Fruit fly (Drosophila melanogaster) ovary, adult (tissue): ENCODE data around the gene CG4022.

ENCODE experiments used
- CG17801 ChIP-seq: fragments of 200-800 bp; optimal IDR thresholded peaks from 2 replicates; lab custom pipeline; 2019; ENCODE audit warnings: missing biosample characterization, mild to moderate bottlenecking, missing genetic modification characterization, moderate library complexity; ENCODE audit not compliant: partially characterized antibody

The CG4022 gene

DNA sequence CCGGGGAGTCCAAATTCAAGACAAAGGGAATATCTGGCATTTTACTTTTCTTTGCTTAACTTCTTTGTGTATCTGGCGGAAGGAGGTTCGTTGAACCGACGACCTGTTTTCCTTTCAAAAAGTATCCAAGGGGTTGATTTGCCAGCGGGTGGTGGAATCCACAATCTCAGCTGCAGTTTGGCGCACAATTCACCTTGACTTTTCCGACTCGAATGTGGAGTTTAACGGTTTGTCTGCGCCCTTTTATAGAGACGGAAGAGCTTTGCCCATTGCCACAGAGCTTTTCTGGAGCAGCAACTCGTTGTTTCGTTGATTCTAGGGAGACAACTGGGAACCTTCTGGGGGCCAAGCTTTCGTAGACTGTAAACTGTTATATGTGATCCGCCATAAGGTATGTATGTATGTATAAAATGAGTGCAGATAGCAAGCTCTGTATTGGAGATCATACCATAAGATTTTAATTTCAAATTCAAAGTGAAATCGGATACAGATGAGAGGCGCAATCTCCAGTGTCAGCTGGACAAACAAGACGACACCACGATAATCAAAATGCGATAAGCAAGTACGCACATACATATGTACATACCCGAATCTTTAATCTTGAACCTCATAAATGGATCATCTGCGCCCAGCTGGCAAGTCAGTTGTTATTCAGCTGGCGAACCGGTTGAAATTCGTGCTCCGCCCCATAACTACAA lies 38.2 kb downstream of the CG4022 start, which contains the start of the genes Hsp67Bc, CG4456 and Hsp22:
Gene Hsp67Bc (minus strand): TSS at position 220 of the 698 bp plus-strand sequence.
Gene CG4456 (plus strand): TSS at position 445 of the 698 bp plus-strand sequence.
Gene Hsp22 (plus strand): TSS at position 654 of the 698 bp plus-strand sequence.
- TF ChIP-seq CG17801: no peak

DNA sequence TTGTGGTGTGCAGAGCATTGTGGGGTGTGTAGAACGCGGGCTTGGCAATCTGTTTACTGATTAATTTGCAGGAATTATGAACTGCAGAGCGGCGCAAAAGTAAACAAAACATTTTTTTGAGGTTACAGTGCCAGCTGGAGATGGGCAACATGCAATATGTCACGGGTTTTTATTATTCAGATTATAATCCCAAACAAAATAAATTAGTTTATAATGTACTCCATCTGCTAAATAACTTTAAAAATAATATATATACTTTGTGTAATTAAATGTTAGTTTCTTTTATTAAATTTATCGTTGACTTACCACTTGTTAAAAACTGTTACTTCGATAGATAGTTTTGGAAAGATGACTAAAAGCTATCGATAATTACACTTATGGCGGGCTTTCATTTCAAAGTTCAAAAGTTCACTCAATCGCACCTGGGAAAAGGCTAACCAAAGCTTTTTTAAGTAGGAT lies 39.7 kb downstream of the CG4022 start, which contains the start of gene Fdx1:
Gene Fdx1 (minus strand): TSS at position 332 of the 459 bp plus-strand sequence.
- peak; percentile 64 for TF ChIP-seq CG17801

dm6 chr3L:9368665-9369064 lies 42.0 kb downstream of the CG4022 start:
- no peak for TF ChIP-seq CG17801

- TF ChIP-seq CG17801: peak; percentile 78
Observed at dm6 chr3L:9367431-9367867, 43.2 kb downstream of the CG4022 start.

- TF ChIP-seq CG17801: no peak
Observed at dm6 chr3L:9366850-9367430, 43.7 kb downstream of the CG4022 start, which contains the start of the genes Klp67A and CG4452. Klp67A (minus strand) TSS chr3L:9367046. CG4452 (plus strand) TSS chr3L:9367377.

dm6 chr3L:9364131-9364530 lies 46.5 kb downstream of the CG4022 start, which contains the start of gene mRRF1:
mRRF1 (plus strand) TSS chr3L:9364350.
- no peak for TF ChIP-seq CG17801

DNA sequence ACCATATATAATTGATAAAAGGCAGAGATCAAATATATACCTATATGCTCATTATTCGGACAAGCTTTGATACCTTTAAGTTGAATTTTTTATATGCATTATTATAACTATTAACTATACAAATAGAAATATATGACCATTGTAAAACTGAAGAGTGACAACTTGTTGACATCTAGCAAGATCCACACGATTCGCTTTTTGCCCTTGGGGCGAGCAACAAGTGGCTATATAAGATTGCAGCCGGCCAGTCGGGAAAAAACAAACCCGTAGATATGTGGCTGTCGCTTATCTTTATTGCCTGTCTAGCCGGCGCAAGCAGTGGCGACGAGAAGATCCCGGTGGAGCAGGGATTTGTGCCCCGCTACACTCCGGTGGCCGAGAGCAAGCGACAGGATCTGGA lies 48.7 kb downstream of the CG4022 start, which contains the start of gene CG34456:
Gene CG34456 (plus strand): TSS at position 215 of the 400 bp plus-strand sequence.
- peak; percentile 62 for TF ChIP-seq CG17801

DNA sequence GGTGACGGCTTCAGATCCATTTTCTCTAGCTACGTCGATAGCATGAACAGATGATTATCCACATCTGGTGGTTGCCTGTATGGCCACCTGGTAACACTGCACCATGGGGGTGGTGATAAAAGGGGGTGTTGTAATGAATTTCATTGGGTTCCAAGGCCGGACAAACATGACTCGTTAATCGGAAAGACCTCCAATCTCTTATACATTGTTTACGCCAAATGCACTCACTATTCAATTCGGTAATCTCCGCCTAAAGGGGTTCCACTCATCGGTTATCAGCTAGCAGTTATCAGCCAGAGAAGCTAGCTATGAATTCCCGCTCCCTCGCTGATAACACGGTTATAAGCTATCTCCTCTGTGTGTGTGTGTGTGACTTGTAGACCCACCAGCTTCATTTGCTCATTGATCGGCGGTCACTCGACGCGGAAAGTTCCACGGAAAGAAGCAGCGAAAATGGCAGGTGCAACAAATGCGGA lies 50.4 kb downstream of the CG4022 start, which contains the start of gene Pdxk:
Gene Pdxk (plus strand): TSS at position 100 of the 476 bp plus-strand sequence.
- TF ChIP-seq CG17801: peak; percentile 47

DNA sequence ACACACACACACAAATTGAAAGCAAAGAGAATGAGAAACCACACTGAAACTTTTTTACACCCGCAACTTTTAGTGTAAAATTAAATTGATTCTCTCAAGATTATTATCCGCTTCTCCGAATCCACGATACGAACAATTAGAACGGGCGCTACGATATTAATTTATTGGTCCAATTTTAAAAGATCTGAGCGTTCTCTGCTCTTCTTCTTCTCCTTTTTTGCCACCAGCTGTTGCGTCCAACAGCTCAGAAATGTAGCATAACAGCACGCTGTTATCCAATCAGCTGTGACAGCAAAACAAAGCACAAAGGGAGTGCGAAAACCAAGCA lies 52.0 kb downstream of the CG4022 start, which contains the start of the genes UGP and Svip:
Gene UGP (minus strand): TSS at position 223 of the 328 bp plus-strand sequence.
Gene Svip (plus strand): TSS at position 287 of the 328 bp plus-strand sequence.
- TF ChIP-seq CG17801: no peak

DNA sequence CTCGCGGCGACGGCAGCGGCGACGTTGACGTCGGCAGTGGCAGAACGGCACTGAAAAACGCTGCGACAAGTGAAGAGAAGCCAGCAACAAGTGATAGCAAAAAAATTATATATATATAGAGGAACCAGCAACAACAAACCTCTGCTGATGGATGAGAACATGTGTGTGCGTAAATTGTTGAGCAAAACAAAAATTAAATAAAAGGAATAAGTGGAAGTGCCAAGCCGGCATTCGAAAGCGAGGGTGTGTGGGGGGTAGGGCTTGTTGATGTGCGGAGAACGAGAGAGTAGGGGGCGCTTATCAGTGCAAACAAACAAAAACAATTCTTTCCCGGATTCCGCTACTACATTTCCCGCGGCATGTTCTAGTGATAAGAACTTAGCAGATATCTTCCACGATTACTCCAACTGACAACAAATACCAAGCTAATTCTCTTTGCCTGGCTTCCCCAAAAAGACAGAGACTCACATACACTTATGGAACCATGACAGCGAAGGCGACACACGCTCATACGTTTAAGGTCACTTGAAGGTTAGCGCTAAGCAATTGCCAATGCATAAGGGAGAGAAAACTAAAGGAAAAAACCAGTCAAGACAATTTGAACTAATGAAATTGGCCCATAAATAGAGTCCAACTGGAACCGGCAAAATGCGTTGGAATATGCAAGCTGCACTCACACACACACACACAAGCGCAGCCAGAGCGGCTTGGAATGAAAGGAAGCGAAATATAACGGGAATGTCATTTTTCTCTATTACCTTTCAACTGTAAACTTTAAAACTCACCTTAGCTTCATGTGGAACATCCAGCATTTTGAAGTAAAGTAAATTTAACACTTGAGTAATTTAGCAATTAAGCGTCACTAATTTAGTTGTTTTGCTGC lies 52.6 kb downstream of the CG4022 start:
- no peak for TF ChIP-seq CG17801
